Worm (Caenorhabditis elegans) whole organism, young adult: ENCODE measurements around the gene nhr-7.

Source experiments
- D2030.7 ChIP-seq: fragments of 200-800 bp; sonication (Bioruptor generic); IDR thresholded peaks from 2 replicates; pipeline ENCODE4 v1.3.6; 2022; ENCODE audit warnings: missing genetic modification reagents, missing genetic modification characterization, missing compliant biosample characterization
- F49E8.2 ChIP-seq: sonication (generic microtip); optimal IDR thresholded peaks from 3 replicates; lab custom pipeline; 2017; ENCODE audit warnings: missing genetic modification characterization, mild to moderate bottlenecking, missing compliant biosample characterization, antibody characterized with exemption, moderate library complexity; ENCODE audit not compliant: insufficient read depth
- K12H6.12 ChIP-seq: fragments of 200-800 bp; sonication (Bioruptor generic); optimal IDR thresholded peaks from 2 replicates; lab custom pipeline; 2018; ENCODE audit warnings: mild to moderate bottlenecking, missing genetic modification characterization, missing compliant biosample characterization
- Y53G8AR.9 ChIP-seq: fragments of 200-800 bp; sonication (Bioruptor generic); conservative IDR thresholded peaks from 2 replicates; pipeline ENCODE4 v1.3.6; 2022; ENCODE audit warnings: missing genetic modification reagents, missing genetic modification characterization, missing compliant biosample characterization
- akir-1 ChIP-seq: fragments of 200-800 bp; sonication (Bioruptor generic); optimal IDR thresholded peaks from 2 replicates; lab custom pipeline; 2018; ENCODE audit warnings: mild to moderate bottlenecking, missing genetic modification characterization, moderate library complexity, missing compliant biosample characterization
- athp-1 ChIP-seq: sonication (generic microtip); optimal IDR thresholded peaks from 2 replicates; lab custom pipeline; 2017; ENCODE audit warnings: mild to moderate bottlenecking, missing genetic modification characterization, missing compliant biosample characterization
- ceh-79 ChIP-seq: sonication (generic microtip); optimal IDR thresholded peaks from 2 replicates; lab custom pipeline; 2017; ENCODE audit warnings: mild to moderate bottlenecking, missing genetic modification characterization, missing compliant biosample characterization
- ceh-91 ChIP-seq: fragments of 200-800 bp; sonication (Bioruptor generic); IDR thresholded peaks from 2 replicates; pipeline ENCODE4 v1.3.6; 2022; ENCODE audit warnings: missing genetic modification reagents, missing genetic modification characterization, missing compliant biosample characterization
- egl-44 ChIP-seq: fragments of 200-800 bp; sonication (Bioruptor generic); IDR thresholded peaks from 2 replicates; pipeline ENCODE4 v1.3.6; 2022; ENCODE audit warnings: missing genetic modification reagents, missing genetic modification characterization, missing compliant biosample characterization
- hmg-1.2 ChIP-seq: fragments of 200-800 bp; sonication (Bioruptor generic); IDR thresholded peaks from 2 replicates; pipeline ENCODE4 v1.3.6; 2022; ENCODE audit warnings: missing genetic modification reagents, missing genetic modification characterization, missing compliant biosample characterization
- hrde-1 ChIP-seq: sonication (generic microtip); optimal IDR thresholded peaks from 2 replicates; lab custom pipeline; 2016; ENCODE audit warnings: missing genetic modification characterization, mild to moderate bottlenecking, missing compliant biosample characterization, moderate library complexity, missing genotype, missing genetic modification reagents, borderline replicate concordance
- let-526 ChIP-seq: fragments of 200-800 bp; sonication (Bioruptor generic); IDR thresholded peaks from 2 replicates; pipeline ENCODE4 v1.3.6; 2022; ENCODE audit warnings: missing genetic modification reagents, missing genetic modification characterization, missing compliant biosample characterization
- let-607 ChIP-seq, 2 experiments: fragments of 200-800 bp in 1 of 2; sonication (Bioruptor generic) in 1 of 2; sonication (generic microtip) in 1 of 2; optimal IDR thresholded peaks; 2 replicates each; lab custom pipeline; 2016 to 2018; ENCODE audit warnings: mild to moderate bottlenecking in 2 of 2, missing compliant biosample characterization in 2 of 2, missing genetic modification characterization in 2 of 2, moderate library complexity in 2 of 2, missing genotype in 1 of 2
- lir-1 ChIP-seq: fragments of 200-800 bp; sonication (Bioruptor generic); conservative IDR thresholded peaks from 2 replicates; pipeline ENCODE4 v1.3.6; 2022; ENCODE audit warnings: missing genetic modification reagents, missing genetic modification characterization, missing compliant biosample characterization
- lsl-1 ChIP-seq: fragments of 200-800 bp; sonication (Bioruptor generic); optimal IDR thresholded peaks from 2 replicates; lab custom pipeline; 2018; ENCODE audit warnings: mild to moderate bottlenecking, missing genetic modification characterization, moderate library complexity, missing compliant biosample characterization
- madf-3 ChIP-seq: fragments of 200-800 bp; sonication (Bioruptor generic); IDR thresholded peaks from 2 replicates; pipeline ENCODE4 v1.3.6; 2022; ENCODE audit warnings: missing genetic modification reagents, missing genetic modification characterization, missing compliant biosample characterization
- mes-4 ChIP-seq: sonication (generic microtip); optimal IDR thresholded peaks from 2 replicates; lab custom pipeline; 2016; ENCODE audit warnings: missing genotype, missing genetic modification characterization, missing compliant biosample characterization
- mxl-1 ChIP-seq: sonication (generic microtip); optimal IDR thresholded peaks from 2 replicates; lab custom pipeline; 2016; ENCODE audit warnings: missing genetic modification characterization, missing compliant biosample characterization
- nfya-2 ChIP-seq: fragments of 200-800 bp; sonication (Bioruptor generic); IDR thresholded peaks from 2 replicates; pipeline ENCODE4 v1.3.6; 2022; ENCODE audit warnings: missing genetic modification reagents, missing genetic modification characterization, missing compliant biosample characterization
- nfyb-1 ChIP-seq: fragments of 200-800 bp; sonication (Bioruptor generic); IDR thresholded peaks from 2 replicates; pipeline ENCODE4 v1.3.6; 2022; ENCODE audit warnings: missing genetic modification reagents, missing genetic modification characterization, missing compliant biosample characterization
- nhr-179 ChIP-seq: sonication (generic microtip); optimal IDR thresholded peaks from 2 replicates; lab custom pipeline; 2016; ENCODE audit warnings: mild to moderate bottlenecking, missing genetic modification characterization, missing compliant biosample characterization
- pbrm-1 ChIP-seq: fragments of 200-800 bp; sonication (Bioruptor generic); IDR thresholded peaks from 2 replicates; pipeline ENCODE4 v1.3.6; 2022; ENCODE audit warnings: missing genetic modification reagents, missing genetic modification characterization, missing compliant biosample characterization
- pha-4 ChIP-seq: fragments of 150-350 bp; sonication (generic microtip); optimal IDR thresholded peaks from 2 replicates; lab custom pipeline; 2014; ENCODE audit warnings: missing biosample characterization, missing genetic modification reagents, missing genetic modification characterization
- rec-8 ChIP-seq, 2 experiments: sonication (generic microtip); optimal IDR thresholded peaks; 2 replicates each; lab custom pipeline; 2016; ENCODE audit warnings: mild to moderate bottlenecking in 2 of 2, missing genetic modification characterization in 2 of 2, missing genetic modification reagents in 2 of 2, missing genotype in 2 of 2, missing biosample characterization in 1 of 2, missing compliant biosample characterization in 1 of 2, moderate library complexity in 1 of 2
- sdz-38 ChIP-seq: sonication (generic microtip); optimal IDR thresholded peaks from 2 replicates; lab custom pipeline; 2016; ENCODE audit warnings: missing genotype, missing genetic modification characterization, missing compliant biosample characterization
- snpc-1.3 ChIP-seq: sonication (generic microtip); optimal IDR thresholded peaks from 2 replicates; lab custom pipeline; 2017; ENCODE audit warnings: missing genetic modification characterization, mild to moderate bottlenecking, missing compliant biosample characterization, antibody characterized with exemption, moderate library complexity, missing genotype, missing genetic modification reagents; ENCODE audit not compliant: insufficient read depth
- snpc-3.4 ChIP-seq: sonication (generic microtip); optimal IDR thresholded peaks from 2 replicates; lab custom pipeline; 2017; ENCODE audit warnings: missing genetic modification characterization, mild to moderate bottlenecking, missing compliant biosample characterization, antibody characterized with exemption, moderate library complexity, missing genotype, missing genetic modification reagents
- tbp1 ChIP-seq: fragments of 200-800 bp; sonication (Bioruptor generic); optimal IDR thresholded peaks from 2 replicates; lab custom pipeline; 2018; ENCODE audit warnings: mild to moderate bottlenecking, missing genetic modification characterization, missing compliant biosample characterization
- tbx-9 ChIP-seq: sonication (generic microtip); optimal IDR thresholded peaks from 2 replicates; lab custom pipeline; 2016; ENCODE audit warnings: borderline replicate concordance, missing genetic modification characterization, inconsistent platforms, missing compliant biosample characterization
- zfh-2 ChIP-seq: fragments of 200-800 bp; sonication (Bioruptor generic); conservative IDR thresholded peaks from 2 replicates; pipeline ENCODE4 v1.3.6; 2022; ENCODE audit warnings: missing genetic modification reagents, missing genetic modification characterization, missing compliant biosample characterization
- ztf-26 ChIP-seq: sonication (generic microtip); optimal IDR thresholded peaks from 2 replicates; lab custom pipeline; 2017; ENCODE audit warnings: missing genetic modification characterization, missing compliant biosample characterization

nhr-7 gene

DNA sequence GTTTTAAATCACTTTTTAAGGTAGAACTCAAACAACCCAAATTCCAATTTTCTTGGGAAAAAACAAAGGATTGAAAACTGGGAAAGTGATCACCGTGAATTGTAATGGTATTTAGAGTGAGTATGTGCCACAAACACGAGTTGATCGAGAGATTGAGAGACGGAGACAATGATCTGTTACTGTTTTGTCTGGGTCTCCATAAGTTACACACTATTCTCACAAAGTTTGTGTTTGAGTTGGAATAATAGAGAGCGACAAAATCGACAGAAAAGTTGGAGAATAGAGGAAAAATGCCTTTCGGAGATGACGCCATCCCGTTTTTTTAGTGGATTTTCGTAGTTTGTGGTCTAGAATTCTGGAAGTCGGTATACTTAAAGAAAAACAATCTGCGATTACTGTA lies at the start of gene nhr-7:
Gene nhr-7 (minus strand): TSS at position 101 of the 400 bp plus-strand sequence.
- TF ChIP-seq mxl-1 (tag; lab: Kevin White, UChicago) (no peak), let-526 (GFP tag; lab: Robert Waterston, UW) (no peak), rec-8 (tag; optimal IDR thresholded peaks at IDR 0.05; lab: Kevin White, UChicago) (no peak), pbrm-1 (no peak), nfyb-1 (GFP tag; lab: Robert Waterston, UW) (no peak), tbx-9 (tag; lab: Kevin White, UChicago) (no peak), nhr-179 (no peak), mes-4 (tag; lab: Kevin White, UChicago) (no peak), K12H6.12 (tag; lab: Kevin White, UChicago) (no peak), nfya-2 (GFP tag; lab: Robert Waterston, UW) (no peak)

DNA sequence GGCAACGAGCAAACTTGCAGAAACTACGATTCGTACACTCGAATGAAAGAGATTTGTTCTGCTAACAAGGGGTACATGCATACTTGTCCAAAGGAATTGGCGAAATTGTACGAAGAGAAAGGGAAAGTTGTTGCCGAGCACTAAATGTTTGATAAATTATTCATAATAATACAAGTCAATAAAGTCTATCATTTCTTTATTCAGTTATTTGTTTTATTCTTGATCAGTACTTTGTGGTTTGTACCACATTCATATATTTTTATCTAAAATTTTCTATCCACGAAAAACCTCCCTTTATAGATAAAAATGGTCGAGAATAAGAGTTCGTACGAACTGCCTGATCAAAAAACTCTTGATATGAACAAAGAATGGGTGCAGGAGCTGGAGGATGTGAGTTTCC lies 49.3 kb upstream of the nhr-7 start, which contains the start of gene edg-1:
Gene edg-1 (plus strand): TSS at position 301 of the 400 bp plus-strand sequence.
- TF ChIP-seq hrde-1 (tag; lab: Kevin White, UChicago) (no peak), ztf-26 (no peak), F49E8.2 (peak; percentile 7)

ce11 chrIV:11319884-11320362 lies 48.8 kb upstream of the nhr-7 start, which contains the start of gene B0035.18:
B0035.18 (plus strand) TSS chrIV:11320312.
- peak; percentile 30; the same call in 1 of the 2 replicates for TF ChIP-seq D2030.7
- TF ChIP-seq tbp1 (GFP tag; lab: Kevin White, UChicago): no peak
- TF ChIP-seq akir-1: no peak
- no peak for TF ChIP-seq Y53G8AR.9 (GFP tag; lab: Robert Waterston, UW)
- peak; percentile 53 for TF ChIP-seq snpc-3.4 (tag; lab: Kevin White, UChicago)
- peak; percentile 11; the same call in 1 of the 2 replicates for TF ChIP-seq hmg-1.2
- TF ChIP-seq madf-3 (GFP tag; lab: Robert Waterston, UW): peak; percentile 91
- TF ChIP-seq sdz-38 (tag; lab: Kevin White, UChicago): no peak
- TF ChIP-seq lsl-1 (GFP tag; lab: Kevin White, UChicago): peak; percentile 89
- TF ChIP-seq ceh-91: no peak
- no peak for TF ChIP-seq hrde-1 (tag; lab: Kevin White, UChicago)
- peak; percentile 9 for TF ChIP-seq snpc-1.3 (tag; lab: Kevin White, UChicago)
- no peak for TF ChIP-seq pha-4 (tag; lab: Kevin White, UChicago)
- no peak for TF ChIP-seq pbrm-1
- no peak for TF ChIP-seq let-607 (tag; optimal IDR thresholded peaks at IDR 0.05; lab: Kevin White, UChicago)

- TF ChIP-seq ceh-79 (tag; lab: Kevin White, UChicago) (no peak), zfh-2 (GFP tag; lab: Robert Waterston, UW) (no peak), athp-1 (tag; lab: Kevin White, UChicago) (no peak), lir-1 (GFP tag; lab: Robert Waterston, UW) (no peak), mxl-1 (tag; lab: Kevin White, UChicago) (no peak)
These were observed 46.0 kb upstream of the nhr-7 start, which contains the start of gene gspd-1 for ce11 chrIV:11317119-11317518. gspd-1 (plus strand) TSS chrIV:11317419.

ce11 chrIV:11316640-11317039 lies 45.5 kb upstream of the nhr-7 start:
- no peak for TF ChIP-seq pha-4 (tag; lab: Kevin White, UChicago)
- no peak for TF ChIP-seq let-607 (tag; optimal IDR thresholded peaks at IDR 0.05; lab: Kevin White, UChicago)
- TF ChIP-seq egl-44 (GFP tag; lab: Robert Waterston, UW): no peak
- TF ChIP-seq sdz-38 (tag; lab: Kevin White, UChicago): no peak
